Worm (Caenorhabditis elegans): Measurements from ENCODE around the gene M05D6.5.

Gene M05D6.5

ce11 chrII:8440792-8441191, 41.2 kb downstream of the M05D6.5 start:
- no peak for TF ChIP-seq C34F6.9 (tag; optimal IDR thresholded peaks at IDR 0.05)
- TF ChIP-seq nhr-6 (tag; optimal IDR thresholded peaks at IDR 0.05) = no peak
- TF ChIP-seq F13H6.1 (tag; optimal IDR thresholded peaks at IDR 0.05) = peak; percentile 54
- TF ChIP-seq mdl-1 (tag; optimal IDR thresholded peaks at IDR 0.05) = peak; percentile 5 to 20
- peak; percentile 85 for TF ChIP-seq sma-3 (GFP tag; optimal IDR thresholded peaks at IDR 0.05)
- TF ChIP-seq skn-1 (tag; optimal IDR thresholded peaks at IDR 0.05) = no peak
- peak in 1 of 2 experiments; percentile 37 for TF ChIP-seq lsy-2 (tag; optimal IDR thresholded peaks at IDR 0.05)
- TF ChIP-seq mbf-1 (tag; optimal IDR thresholded peaks at IDR 0.05) = no peak
- TF ChIP-seq egl-27 (tag; optimal IDR thresholded peaks at IDR 0.05) = peak; percentile 40
- peak; percentile 54 for TF ChIP-seq fos-1 (tag; optimal IDR thresholded peaks at IDR 0.05)
- peak; percentile 66 for TF ChIP-seq nhr-25 (tag; optimal IDR thresholded peaks at IDR 0.05)
- TF ChIP-seq nhr-21 (tag; optimal IDR thresholded peaks at IDR 0.05) = peak; percentile 86
- peak; percentile 90 for TF ChIP-seq sma-9 (GFP tag; optimal IDR thresholded peaks at IDR 0.05)
- TF ChIP-seq sma-9 (tag; optimal IDR thresholded peaks at IDR 0.05) = no peak
- peak; percentile 50 for TF ChIP-seq blmp-1 (tag; optimal IDR thresholded peaks at IDR 0.05; ENCODE audit: insufficient read depth)
- no peak for TF ChIP-seq lin-13 (GFP tag; optimal IDR thresholded peaks at IDR 0.05)

- no peak for TF ChIP-seq ztf-4 (tag; optimal IDR thresholded peaks at IDR 0.05)
- TF ChIP-seq nhr-25 (tag; optimal IDR thresholded peaks at IDR 0.05) = peak; percentile 74
- TF ChIP-seq crh-2 (tag; optimal IDR thresholded peaks at IDR 0.05) = peak; percentile 7
- peak; percentile 17 for TF ChIP-seq sma-9 (GFP tag; optimal IDR thresholded peaks at IDR 0.05)
- TF ChIP-seq sma-9 (tag; optimal IDR thresholded peaks at IDR 0.05) = no peak
- TF ChIP-seq ceh-16 (tag; optimal IDR thresholded peaks at IDR 0.05) = no peak
- TF ChIP-seq blmp-1 (tag; optimal IDR thresholded peaks at IDR 0.05; ENCODE audit: insufficient read depth) = peak; percentile 47
These were observed 41.9 kb downstream of the M05D6.5 start for ce11 chrII:8440097-8440496.

ce11 chrII:8438791-8439287, 43.2 kb downstream of the M05D6.5 start, which contains the start of gene lips-10:
TSS of gene lips-10 (plus strand) at chrII:8439168.
- TF ChIP-seq dmd-4 (tag; optimal IDR thresholded peaks at IDR 0.05) (no peak), C34F6.9 (tag; optimal IDR thresholded peaks at IDR 0.05) (no peak), nhr-25 (tag; optimal IDR thresholded peaks at IDR 0.05) (peak; percentile 46), mdl-1 (tag; optimal IDR thresholded peaks at IDR 0.05) (no peak), ZK546.5 (tag; optimal IDR thresholded peaks at IDR 0.05) (no peak), ceh-82 (tag; optimal IDR thresholded peaks at IDR 0.05) (no peak), egl-27 (tag; optimal IDR thresholded peaks at IDR 0.05) (no peak), blmp-1 (tag; optimal IDR thresholded peaks at IDR 0.05; ENCODE audit: insufficient read depth) (peak; percentile 82), ztf-1 (GFP tag; conservative IDR thresholded peaks at IDR 0.05) (no peak), nhr-23 (tag; optimal IDR thresholded peaks at IDR 0.05) (no peak), R02D3.7 (tag; optimal IDR thresholded peaks at IDR 0.05) (no peak)

- TF ChIP-seq snpc-4 (tag; optimal IDR thresholded peaks at IDR 0.05) (no peak), nhr-21 (tag; optimal IDR thresholded peaks at IDR 0.05) (no peak), ZK546.5 (tag; optimal IDR thresholded peaks at IDR 0.05) (no peak), mdl-1 (tag; optimal IDR thresholded peaks at IDR 0.05) (no peak), ceh-82 (tag; optimal IDR thresholded peaks at IDR 0.05) (no peak), mab-5 (tag; optimal IDR thresholded peaks at IDR 0.05) (no peak), ceh-16 (tag; optimal IDR thresholded peaks at IDR 0.05) (no peak), nhr-237 (tag; optimal IDR thresholded peaks at IDR 0.05) (no peak), unc-62 (GFP tag; optimal IDR thresholded peaks at IDR 0.05) (no peak)
These were observed 45.0 kb downstream of the M05D6.5 start, which contains the start of gene acp-3 for ce11 chrII:8437035-8437434. TSS of gene acp-3 (minus strand) at chrII:8437135.

- TF ChIP-seq ztf-4 (tag; optimal IDR thresholded peaks at IDR 0.05) (no peak), unc-55 (GFP tag; optimal IDR thresholded peaks at IDR 0.05) (no peak), ceh-82 (tag; optimal IDR thresholded peaks at IDR 0.05) (no peak), sma-3 (GFP tag; optimal IDR thresholded peaks at IDR 0.05) (no peak), nhr-25 (tag; optimal IDR thresholded peaks at IDR 0.05) (no peak), nhr-237 (tag; optimal IDR thresholded peaks at IDR 0.05) (no peak), gmeb-1 (tag; optimal IDR thresholded peaks at IDR 0.05) (no peak)
These were observed 47.0 kb downstream of the M05D6.5 start, which contains the start of gene acp-4 for ce11 chrII:8435005-8435404. TSS of gene acp-4 (minus strand) at chrII:8435105.

- TF ChIP-seq lin-11 (tag; optimal IDR thresholded peaks at IDR 0.05) (no peak), nhr-23 (tag; optimal IDR thresholded peaks at IDR 0.05) (no peak)
These were observed 50.0 kb downstream of the M05D6.5 start, which contains the start of gene acp-2 for ce11 chrII:8431954-8432353. TSS of gene acp-2 (minus strand) at chrII:8432054.

All from whole organism, L2 larva.